Fruit fly (Drosophila melanogaster): ENCODE results near the gene CG17107.
A peak's percentile ranks its signal among the peaks of the same experiment; 100 is the strongest.

DNA sequence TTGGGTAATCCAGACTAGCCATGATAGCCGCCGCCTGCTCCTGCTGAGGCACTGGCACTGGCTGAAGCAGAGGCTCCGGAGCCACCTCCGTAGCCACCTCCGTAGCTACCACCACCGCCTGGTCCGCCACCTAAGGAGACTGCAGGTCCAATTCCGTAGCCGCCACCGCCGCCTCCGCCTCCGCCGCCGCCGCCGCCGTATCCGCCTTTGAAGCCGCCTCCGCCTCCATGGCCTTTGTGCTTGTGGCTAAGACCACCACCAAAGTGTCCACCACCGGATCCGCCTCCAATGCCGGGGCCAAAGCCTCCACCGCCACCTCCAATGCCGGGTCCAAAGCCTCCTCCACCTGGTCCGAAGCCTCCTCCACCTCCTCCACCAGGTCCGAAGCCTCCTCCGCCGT lies 11.3 kb downstream of the CG17107 start:
- TF ChIP-seq Vsx2 (GFP tag; optimal IDR thresholded peaks at IDR 0.05; ENCODE audit: partially characterized antibody) = no peak
- TF ChIP-seq Dfd (GFP tag; optimal IDR thresholded peaks at IDR 0.05) = peak; percentile 56
- no peak for TF ChIP-seq usp (GFP tag; optimal IDR thresholded peaks at IDR 0.05)
- TF ChIP-seq psq (GFP tag; optimal IDR thresholded peaks at IDR 0.05) = no peak
- TF ChIP-seq Hnf4 (GFP tag; optimal IDR thresholded peaks at IDR 0.05) = no peak
- no peak for TF ChIP-seq CrebA (GFP tag; optimal IDR thresholded peaks at IDR 0.05; ENCODE audit: borderline replicate concordance)
